Fruit fly (Drosophila melanogaster): Measurements from ENCODE around the gene CG14435.
A peak's percentile ranks its signal among the peaks of the same experiment; 100 is the strongest.

Gene CG14435

DNA sequence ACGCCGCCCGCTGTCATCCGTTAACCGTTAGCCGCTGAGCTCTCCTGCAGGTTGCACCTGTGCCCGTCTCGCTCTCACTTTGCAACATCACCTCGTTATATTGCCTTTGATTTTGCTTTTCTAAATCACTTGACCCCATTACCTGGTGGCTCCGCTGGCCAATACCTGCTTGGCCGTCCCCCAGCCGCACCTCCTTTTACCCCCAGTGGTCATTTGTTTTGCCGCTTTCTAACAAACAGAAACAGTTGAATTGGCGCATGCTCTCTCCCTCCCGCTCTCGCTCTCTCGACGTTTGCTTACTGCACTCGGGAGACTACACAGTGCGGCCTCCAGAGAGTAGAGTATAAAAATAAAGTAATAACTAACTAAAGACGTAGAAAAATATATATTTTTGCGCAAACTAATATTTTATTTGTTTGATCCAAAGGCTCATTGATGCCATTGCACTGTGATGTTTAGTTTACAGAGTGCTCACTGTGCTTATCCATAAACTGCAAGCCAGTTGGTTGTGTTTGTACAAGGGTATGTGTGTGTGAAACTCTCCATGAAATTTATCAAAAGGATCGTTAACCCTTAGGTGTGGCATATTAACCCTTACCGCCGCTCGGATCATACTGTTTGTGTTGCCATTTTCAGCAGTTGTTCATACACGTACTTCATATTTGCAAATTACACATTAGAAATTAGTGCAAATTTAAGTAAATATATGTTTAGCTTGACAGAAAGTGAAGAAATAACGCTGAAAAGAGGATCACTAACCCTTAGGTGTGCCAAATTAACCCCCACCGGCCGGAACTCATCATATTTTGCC lies 39.0 kb downstream of the CG14435 start (continued):
- peak; percentile 33 for TF ChIP-seq vfl (GFP tag; optimal IDR thresholded peaks at IDR 0.05)
- no peak for TF ChIP-seq hkb (optimal IDR thresholded peaks at IDR 0.05)
- TF ChIP-seq hkb (GFP tag; IDR thresholded peaks at IDR 0.05), result peak; percentile 91
- TF ChIP-seq Med (GFP tag), result peak; percentile 96
- TF ChIP-seq Dip2 (GFP tag; IDR thresholded peaks at IDR 0.05), result no peak
- TF ChIP-seq sim (GFP tag; IDR thresholded peaks at IDR 0.05), result peak; percentile 72; the same call in 1 of the 2 replicates
- TF ChIP-seq klu (GFP tag; IDR thresholded peaks at IDR 0.05), result peak; percentile 64; the same call in 1 of the 2 replicates
- TF ChIP-seq CG12071 (GFP tag; optimal IDR thresholded peaks at IDR 0.05), result peak; percentile 72
- peak; percentile 53 for TF ChIP-seq Six4 (GFP tag; optimal IDR thresholded peaks at IDR 0.05)
- peak; percentile 59 for TF ChIP-seq her (GFP tag; optimal IDR thresholded peaks at IDR 0.05)
- TF ChIP-seq CG33213 (GFP tag; optimal IDR thresholded peaks at IDR 0.05), result peak; percentile 56
- peak; percentile 76 for TF ChIP-seq Atf-2 (GFP tag; optimal IDR thresholded peaks at IDR 0.05)
- TF ChIP-seq CG16815 (GFP tag; optimal IDR thresholded peaks at IDR 0.05), result peak; percentile 76
- TF ChIP-seq Chrac-16 (GFP tag; optimal IDR thresholded peaks at IDR 0.05), result peak; percentile 77
- no peak for TF ChIP-seq CG14860 (GFP tag; IDR thresholded peaks at IDR 0.05; ENCODE audit: partially characterized antibody)
- no peak for TF ChIP-seq Sox102F (GFP tag; optimal IDR thresholded peaks at IDR 0.05)
- TF ChIP-seq CG10565 (GFP tag; optimal IDR thresholded peaks at IDR 0.05), result no peak
- TF ChIP-seq YL-1 (GFP tag; optimal IDR thresholded peaks at IDR 0.05), result no peak
- TF ChIP-seq CG7745 (tag; optimal IDR thresholded peaks at IDR 0.05), result no peak
- TF ChIP-seq CG4424 (GFP tag; optimal IDR thresholded peaks at IDR 0.05), result peak; percentile 70
- no peak; the same call in 1 of the 2 replicates for TF ChIP-seq bbx (GFP tag; IDR thresholded peaks at IDR 0.05; ENCODE audit: partially characterized antibody)
- TF ChIP-seq ranshi (GFP tag; IDR thresholded peaks at IDR 0.05), result peak; percentile 89
- no peak for TF ChIP-seq CG17568 (GFP tag; optimal IDR thresholded peaks at IDR 0.05)
- peak; percentile 61 for TF ChIP-seq CG13296 (GFP tag; optimal IDR thresholded peaks at IDR 0.05)
- TF ChIP-seq prd (optimal IDR thresholded peaks at IDR 0.05), result no peak
- peak; percentile 93 for TF ChIP-seq prd (GFP tag; IDR thresholded peaks at IDR 0.05)
- TF ChIP-seq danr (GFP tag; IDR thresholded peaks at IDR 0.05), result 0 out of 2 replicates have a peak, but pooled peaks have one; percentile 47
- peak; percentile 83 for TF ChIP-seq E2f1 (GFP tag; IDR thresholded peaks at IDR 0.05)
- peak; percentile 2 for TF ChIP-seq Sry-δ (GFP tag; optimal IDR thresholded peaks at IDR 0.05)
- TF ChIP-seq CG1832 (GFP tag; optimal IDR thresholded peaks at IDR 0.05), result peak; percentile 53
- TF ChIP-seq Nf-YB (GFP tag; optimal IDR thresholded peaks at IDR 0.05), result peak; percentile 36
- TF ChIP-seq gt (GFP tag; IDR thresholded peaks at IDR 0.05), result no peak; the same call in 1 of the 2 replicates
- peak; percentile 54 for TF ChIP-seq CG12942 (GFP tag; optimal IDR thresholded peaks at IDR 0.05)
- peak; percentile 37 for TF ChIP-seq CG4707 (GFP tag; optimal IDR thresholded peaks at IDR 0.05)
- peak; percentile 34 for TF ChIP-seq yki (optimal IDR thresholded peaks at IDR 0.05)
- TF ChIP-seq Sry-β (GFP tag; optimal IDR thresholded peaks at IDR 0.05), result no peak
- peak; percentile 41 for TF ChIP-seq disco-r (GFP tag; optimal IDR thresholded peaks at IDR 0.05)
- TF ChIP-seq CG31365 (tag; optimal IDR thresholded peaks at IDR 0.05), result peak; percentile 18
- no peak for TF ChIP-seq cad (GFP tag; optimal IDR thresholded peaks at IDR 0.05)
- TF ChIP-seq h (optimal IDR thresholded peaks at IDR 0.05), result no peak
- TF ChIP-seq slp2 (GFP tag; optimal IDR thresholded peaks at IDR 0.05), result peak; percentile 53
- TF ChIP-seq CG18619 (GFP tag; optimal IDR thresholded peaks at IDR 0.05), result peak; percentile 65
- peak; percentile 38 for TF ChIP-seq CG13123 (GFP tag; optimal IDR thresholded peaks at IDR 0.05)
- TF ChIP-seq CoRest (tag; optimal IDR thresholded peaks at IDR 0.05), result peak; percentile 66
- peak in 1 of 2 experiments; percentile 62 for TF ChIP-seq Pdp1 (GFP tag; optimal IDR thresholded peaks at IDR 0.05)
- TF ChIP-seq Rfx (GFP tag; IDR thresholded peaks at IDR 0.05), result peak; percentile 90
- TF ChIP-seq lilli (GFP tag; optimal IDR thresholded peaks at IDR 0.05), result peak; percentile 77
- TF ChIP-seq CG2678 (tag; optimal IDR thresholded peaks at IDR 0.05), result no peak
- peak; percentile 84 for TF ChIP-seq chn (GFP tag; optimal IDR thresholded peaks at IDR 0.05)
- TF ChIP-seq wek (GFP tag; optimal IDR thresholded peaks at IDR 0.05), result peak; percentile 47

Measured in whole organism, embryonic.